Worm (Caenorhabditis elegans): ENCODE data around the gene nhr-91.
A peak's percentile ranks its signal among the peaks of the same experiment; 100 is the strongest.

Gene nhr-91

ce11 chrX:15325709-15326108, 16.5 kb downstream of the nhr-91 start, which contains the start of gene Y15E3A.3:
Y15E3A.3 (minus strand) TSS chrX:15325809.
- no peak for TF ChIP-seq F52B5.7 (tag; optimal IDR thresholded peaks at IDR 0.05)
- no peak for TF ChIP-seq rpc-1 (optimal IDR thresholded peaks at IDR 0.05)
- TF ChIP-seq rpc-1 (tag; optimal IDR thresholded peaks at IDR 0.05), result no peak
- no peak for TF ChIP-seq B0019.2 (GFP tag; conservative IDR thresholded peaks at IDR 0.05)
- no peak for TF ChIP-seq Y53F4B.3 (GFP tag; IDR thresholded peaks at IDR 0.05)
- TF ChIP-seq F39B2.1 (GFP tag; IDR thresholded peaks at IDR 0.05), result no peak
- no peak for TF ChIP-seq nhr-120 (GFP tag; IDR thresholded peaks at IDR 0.05)
- TF ChIP-seq F57C9.4 (tag; optimal IDR thresholded peaks at IDR 0.05), result no peak
- no peak for TF ChIP-seq F37B4.10 (GFP tag; IDR thresholded peaks at IDR 0.05)
- no peak for TF ChIP-seq mel-28 (tag; optimal IDR thresholded peaks at IDR 0.05; ENCODE audit: borderline replicate concordance)
- no peak for TF ChIP-seq C17E4.6 (GFP tag; IDR thresholded peaks at IDR 0.05)
- TF ChIP-seq ceh-58 (GFP tag; IDR thresholded peaks at IDR 0.05), result no peak
- no peak for TF ChIP-seq madf-3 (GFP tag; IDR thresholded peaks at IDR 0.05)
- TF ChIP-seq ztf-28 (GFP tag; IDR thresholded peaks at IDR 0.05), result no peak
- TF ChIP-seq ceh-91 (GFP tag; IDR thresholded peaks at IDR 0.05), result no peak
- no peak for TF ChIP-seq B0261.1 (tag; optimal IDR thresholded peaks at IDR 0.05)
- no peak for TF ChIP-seq him-1 (tag; optimal IDR thresholded peaks at IDR 0.05)
- TF ChIP-seq tbp1 (GFP tag; optimal IDR thresholded peaks at IDR 0.05), result no peak
- TF ChIP-seq F10E7.11 (tag; optimal IDR thresholded peaks at IDR 0.05), result no peak

ce11 chrX:15327238-15327637, 18.1 kb downstream of the nhr-91 start:
- TF ChIP-seq attf-6 (GFP tag; IDR thresholded peaks at IDR 0.05), result no peak
- TF ChIP-seq ztf-26 (tag; optimal IDR thresholded peaks at IDR 0.05), result peak; percentile 8

- TF ChIP-seq tbp1 (GFP tag; optimal IDR thresholded peaks at IDR 0.05), result no peak
- TF ChIP-seq mcd-1 (GFP tag; IDR thresholded peaks at IDR 0.05), result no peak
- no peak for TF ChIP-seq madf-8 (GFP tag; conservative IDR thresholded peaks at IDR 0.05)
- no peak for TF ChIP-seq mel-28 (tag; optimal IDR thresholded peaks at IDR 0.05; ENCODE audit: borderline replicate concordance)
- TF ChIP-seq die-1 (tag; optimal IDR thresholded peaks at IDR 0.05), result no peak
- TF ChIP-seq tbx-9 (tag; optimal IDR thresholded peaks at IDR 0.05; ENCODE audit: borderline replicate concordance), result no peak
Observed at ce11 chrX:15328343-15328742, 19.2 kb downstream of the nhr-91 start.

DNA sequence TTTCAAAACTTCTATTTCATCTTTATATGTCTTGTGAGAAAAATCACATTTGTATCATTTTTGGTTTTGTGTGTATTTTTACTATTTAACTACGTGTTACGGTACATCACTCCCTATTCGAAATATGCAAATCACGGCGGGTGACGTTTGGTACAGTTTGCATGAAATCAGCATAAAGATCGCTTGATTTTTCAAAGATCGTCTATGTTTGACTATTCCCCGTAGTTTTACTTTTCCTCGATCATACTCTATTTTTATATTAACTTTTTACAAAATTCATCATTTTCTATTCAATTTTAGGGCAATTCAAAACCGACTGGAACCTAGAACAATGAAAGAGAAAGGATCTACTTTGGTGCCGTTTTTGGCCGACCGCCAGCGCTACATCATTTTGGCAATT, 21.5 kb downstream of the nhr-91 start, which contains the start of gene Y15E3A.4:
Gene Y15E3A.4 (plus strand): TSS at position 301 of the 400 bp plus-strand sequence.
- no peak for TF ChIP-seq lir-1 (GFP tag; conservative IDR thresholded peaks at IDR 0.05)
- TF ChIP-seq somi-1 (GFP tag; optimal IDR thresholded peaks at IDR 0.05), result no peak
- TF ChIP-seq ztf-22 (GFP tag; optimal IDR thresholded peaks at IDR 0.05), result no peak

DNA sequence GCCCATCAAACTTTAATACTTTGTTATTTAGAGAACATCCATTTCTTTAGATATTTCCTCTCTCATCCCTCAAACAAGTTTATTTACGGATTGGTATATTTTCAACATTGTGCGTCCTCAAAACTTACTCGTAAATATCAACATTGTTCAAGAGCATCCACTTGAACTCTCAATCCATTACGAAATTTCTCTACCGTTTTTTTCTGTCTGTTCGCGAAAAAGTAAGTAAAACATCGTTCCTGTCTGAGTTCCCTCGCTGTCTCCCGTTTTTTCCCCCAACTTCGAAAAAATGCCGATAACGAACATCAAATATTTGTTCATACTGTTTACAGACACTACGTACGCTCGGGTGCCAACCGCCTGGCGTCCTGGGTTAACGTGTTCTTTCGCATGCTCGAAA, 25.7 kb downstream of the nhr-91 start:
- TF ChIP-seq cebp-1 (GFP tag; IDR thresholded peaks at IDR 0.05) (no peak), cebp-1 (tag; optimal IDR thresholded peaks at IDR 0.05) (peak; percentile 42), nhr-80 (tag; optimal IDR thresholded peaks at IDR 0.05) (peak; percentile 20), lin-35 (GFP tag; optimal IDR thresholded peaks at IDR 0.05) (no peak), nfya-1 (tag; optimal IDR thresholded peaks at IDR 0.05; ENCODE audit: borderline replicate concordance, insufficient read depth) (no peak)

All from whole organism, young adult.